Worm (Caenorhabditis elegans) whole organism, L1 larva: Measurements from ENCODE around the gene glct-6.

ENCODE experiments used
- F16B12.6 ChIP-seq: fragments of 150-350 bp; optimal IDR thresholded peaks from 2 replicates; lab custom pipeline; 2014; ENCODE audit warnings: missing biosample characterization, missing genetic modification characterization
- aly-2 ChIP-seq: fragments of 150-350 bp; optimal IDR thresholded peaks from 2 replicates; lab custom pipeline; 2014; ENCODE audit warnings: missing biosample characterization, missing genetic modification characterization
- ama-1 ChIP-seq: fragments of 150-350 bp; optimal IDR thresholded peaks from 2 replicates; lab custom pipeline; 2014
- blmp-1 ChIP-seq: fragments of 150-350 bp; optimal IDR thresholded peaks from 2 replicates; lab custom pipeline; 2014; ENCODE audit warnings: missing biosample characterization, missing genetic modification characterization
- ceh-63 ChIP-seq: fragments of 200-800 bp; sonication (Bioruptor generic); optimal IDR thresholded peaks from 2 replicates; lab custom pipeline; 2018; ENCODE audit warnings: mild to moderate bottlenecking, missing genetic modification characterization, missing compliant biosample characterization
- ceh-8 ChIP-seq: fragments of 200-800 bp; sonication (Bioruptor generic); optimal IDR thresholded peaks from 2 replicates; lab custom pipeline; 2018; ENCODE audit warnings: mild to moderate bottlenecking, missing genetic modification characterization, moderate library complexity, missing compliant biosample characterization
- ceh-82 ChIP-seq, 3 experiments: fragments of 150-350 bp in 1 of 3; sonication (generic microtip) in 2 of 3; optimal IDR thresholded peaks; 2 replicates each; lab custom pipeline; 2014 to 2017; ENCODE audit warnings: missing biosample characterization in 3 of 3, missing genetic modification characterization in 3 of 3
- ceh-90 ChIP-seq: sonication (generic microtip); optimal IDR thresholded peaks from 2 replicates; lab custom pipeline; 2016; ENCODE audit warnings: missing genetic modification characterization, missing compliant biosample characterization
- ces-1 ChIP-seq: fragments of 150-350 bp; optimal IDR thresholded peaks from 2 replicates; lab custom pipeline; 2014; ENCODE audit warnings: missing biosample characterization, missing genetic modification reagents, missing genetic modification characterization
- dsc-1 ChIP-seq: sonication (generic microtip); optimal IDR thresholded peaks from 2 replicates; lab custom pipeline; 2016; ENCODE audit warnings: mild to moderate bottlenecking, missing genetic modification characterization, missing compliant biosample characterization
- efl-1 ChIP-seq, 4 experiments: fragments of 150-350 bp; optimal IDR thresholded peaks in 3 of 4; peaks in 1 of 4; 1 replicate in 1 of 4; 2 replicates in 3 of 4; lab custom pipeline; 2014; ENCODE audit warnings: missing biosample characterization in 2 of 4, missing genetic modification characterization in 2 of 4, missing genetic modification reagents in 2 of 4
- efl-3 ChIP-seq: fragments of 200-800 bp; sonication (Bioruptor generic); optimal IDR thresholded peaks from 2 replicates; lab custom pipeline; 2018; ENCODE audit warnings: mild to moderate bottlenecking, missing genetic modification characterization, missing compliant biosample characterization
- egl-13 ChIP-seq: sonication (generic microtip); optimal IDR thresholded peaks from 2 replicates; lab custom pipeline; 2016; ENCODE audit warnings: missing genotype, missing genetic modification reagents, missing genetic modification characterization, missing compliant biosample characterization
- egl-27 ChIP-seq, 2 experiments: fragments of 150-350 bp in 1 of 2; sonication (generic microtip); optimal IDR thresholded peaks; 3 replicates each; lab custom pipeline; 2017 to 2018; ENCODE audit warnings: missing biosample characterization in 2 of 2, missing genetic modification characterization in 2 of 2, missing genetic modification reagents in 2 of 2
- ets-5 ChIP-seq: fragments of 200-800 bp; sonication (Bioruptor generic); IDR thresholded peaks from 2 replicates; pipeline ENCODE4 v1.3.6; 2022; ENCODE audit warnings: missing genetic modification characterization, missing compliant biosample characterization
- fkh-8 ChIP-seq: sonication (generic microtip); optimal IDR thresholded peaks from 2 replicates; lab custom pipeline; 2016; ENCODE audit warnings: mild to moderate bottlenecking, missing genetic modification characterization, missing compliant biosample characterization
- hlh-17 ChIP-seq: fragments of 200-800 bp; sonication (Bioruptor generic); optimal IDR thresholded peaks from 2 replicates; lab custom pipeline; 2018; ENCODE audit warnings: missing genetic modification characterization, mild to moderate bottlenecking, missing compliant biosample characterization, moderate library complexity, borderline replicate concordance
- irx-1 ChIP-seq: sonication (generic microtip); optimal IDR thresholded peaks from 2 replicates; lab custom pipeline; 2016; ENCODE audit warnings: missing genetic modification characterization, missing compliant biosample characterization
- lin-35 ChIP-seq, 2 experiments: fragments of 150-350 bp; optimal IDR thresholded peaks; 2 replicates each; lab custom pipeline; 2014; ENCODE audit warnings: missing biosample characterization in 2 of 2, missing genetic modification characterization in 2 of 2, missing genetic modification reagents in 2 of 2
- lin-39 ChIP-seq: fragments of 150-350 bp; optimal IDR thresholded peaks from 2 replicates; lab custom pipeline; 2014; ENCODE audit warnings: missing biosample characterization, missing genetic modification reagents, missing genetic modification characterization
- mdl-1 ChIP-seq, 2 experiments: fragments of 150-350 bp; optimal IDR thresholded peaks; 2 replicates each; lab custom pipeline; 2014 to 2017; ENCODE audit warnings: missing biosample characterization in 2 of 2, missing genetic modification characterization in 2 of 2, inconsistent platforms in 1 of 2
- mep-1 ChIP-seq: fragments of 150-350 bp; optimal IDR thresholded peaks from 2 replicates; lab custom pipeline; 2014; ENCODE audit warnings: missing biosample characterization, missing genetic modification characterization
- nhr-12 ChIP-seq: sonication (generic microtip); optimal IDR thresholded peaks from 2 replicates; lab custom pipeline; 2017; ENCODE audit warnings: missing biosample characterization, missing genetic modification characterization
- nhr-47 ChIP-seq: sonication (generic microtip); optimal IDR thresholded peaks from 2 replicates; lab custom pipeline; 2016; ENCODE audit warnings: mild to moderate bottlenecking, missing genetic modification characterization, moderate library complexity, missing compliant biosample characterization
- nhr-71 ChIP-seq: sonication (generic microtip); optimal IDR thresholded peaks from 2 replicates; lab custom pipeline; 2016; ENCODE audit warnings: mild to moderate bottlenecking, missing genetic modification characterization, moderate library complexity, missing compliant biosample characterization
- nhr-85 ChIP-seq: sonication (generic microtip); peaks from one replicate; lab custom pipeline; 2016; ENCODE audit warnings: missing genetic modification characterization, inconsistent platforms, missing compliant biosample characterization
- nhr-90 ChIP-seq: sonication (generic microtip); optimal IDR thresholded peaks from 2 replicates; lab custom pipeline; 2016; ENCODE audit warnings: mild to moderate bottlenecking, missing genetic modification characterization, missing compliant biosample characterization; ENCODE audit not compliant: poor library complexity
- pax-3 ChIP-seq: fragments of 200-800 bp; sonication (Bioruptor generic); optimal IDR thresholded peaks from 2 replicates; lab custom pipeline; 2018; ENCODE audit warnings: mild to moderate bottlenecking, missing genetic modification characterization, moderate library complexity, missing compliant biosample characterization
- rnt-1 ChIP-seq: sonication (generic microtip); optimal IDR thresholded peaks from 2 replicates; lab custom pipeline; 2016; ENCODE audit warnings: mild to moderate bottlenecking, missing genetic modification characterization, moderate library complexity, missing compliant biosample characterization
- snu-23 ChIP-seq: sonication (generic microtip); optimal IDR thresholded peaks from 2 replicates; lab custom pipeline; 2016; ENCODE audit warnings: missing genetic modification characterization, missing compliant biosample characterization
- sox-4 ChIP-seq: sonication (generic microtip); optimal IDR thresholded peaks from 2 replicates; lab custom pipeline; 2016; ENCODE audit warnings: missing genetic modification characterization, missing compliant biosample characterization
- swsn-7 ChIP-seq: sonication (generic microtip); optimal IDR thresholded peaks from 2 replicates; lab custom pipeline; 2016; ENCODE audit warnings: missing genetic modification characterization, missing compliant biosample characterization
- tlp-1 ChIP-seq: fragments of 150-350 bp; optimal IDR thresholded peaks from 2 replicates; lab custom pipeline; 2014; ENCODE audit warnings: missing biosample characterization, missing genetic modification characterization
- ztf-11 ChIP-seq, 2 experiments: sonication (generic microtip); optimal IDR thresholded peaks; 2 replicates each; lab custom pipeline; 2016 to 2017; ENCODE audit warnings: missing genetic modification characterization in 2 of 2, missing biosample characterization in 1 of 2, missing compliant biosample characterization in 1 of 2

glct-6 gene

ce11 chrIV:3765457-3765856, 18.6 kb upstream of the glct-6 start:
- TF ChIP-seq ceh-63 (GFP tag; lab: Kevin White, UChicago) = no peak
- TF ChIP-seq rnt-1 (tag; lab: Kevin White, UChicago) = peak; percentile 34

ce11 chrIV:3766589-3766988, 17.4 kb upstream of the glct-6 start, which contains the start of gene vab-2:
vab-2 (minus strand) TSS chrIV:3766826.
- TF ChIP-seq lin-39 (tag; lab: Kevin White, UChicago) (no peak), ceh-82 (tag; optimal IDR thresholded peaks at IDR 0.05; lab: Kevin White, UChicago) (no peak), mdl-1 (tag; optimal IDR thresholded peaks at IDR 0.05; lab: Kevin White, UChicago) (no peak), hlh-17 (GFP tag; lab: Kevin White, UChicago) (no peak), ces-1 (GFP tag; lab: Kevin White, UChicago) (no peak), nhr-12 (tag; lab: Kevin White, UChicago) (no peak), snu-23 (GFP tag; lab: Kevin White, UChicago) (no peak), ets-5 (GFP tag; lab: Robert Waterston, UW) (no peak), aly-2 (no peak), sox-4 (tag; lab: Kevin White, UChicago) (no peak), tlp-1 (tag; lab: Kevin White, UChicago) (no peak), F16B12.6 (tag; lab: Kevin White, UChicago) (no peak), nhr-85 (tag; lab: Kevin White, UChicago) (no peak), irx-1 (no peak), swsn-7 (tag; lab: Kevin White, UChicago) (no peak), pax-3 (tag; lab: Kevin White, UChicago) (no peak)

ce11 chrIV:3767749-3768148, 16.3 kb upstream of the glct-6 start:
- no peak for TF ChIP-seq blmp-1 (tag; lab: Kevin White, UChicago)
- TF ChIP-seq ceh-90 (tag; lab: Kevin White, UChicago) = no peak

- TF ChIP-seq egl-27 (tag; optimal IDR thresholded peaks at IDR 0.05; lab: Kevin White, UChicago) = no peak
- no peak for TF ChIP-seq ztf-11 (tag; optimal IDR thresholded peaks at IDR 0.05; lab: Kevin White, UChicago)
- peak; percentile 20 for TF ChIP-seq pax-3 (tag; lab: Kevin White, UChicago)
- peak; percentile 88 for TF ChIP-seq fkh-8
- TF ChIP-seq lin-35 (GFP tag; optimal IDR thresholded peaks at IDR 0.05; lab: Kevin White, UChicago) = peak in 1 of 2 experiments; percentile 7
- TF ChIP-seq nhr-47 (tag; lab: Kevin White, UChicago) = peak; percentile 48
- peak; percentile 67 for TF ChIP-seq sox-4 (tag; lab: Kevin White, UChicago)
- peak; percentile 85 for TF ChIP-seq dsc-1 (tag; lab: Kevin White, UChicago)
- TF ChIP-seq irx-1 = no peak
- TF ChIP-seq egl-13 = no peak
- no peak for TF ChIP-seq nhr-90
- TF ChIP-seq efl-3 (GFP tag; lab: Kevin White, UChicago) = no peak
- TF ChIP-seq nhr-71 (tag; lab: Kevin White, UChicago) = peak; percentile 42
- no peak for TF ChIP-seq hlh-17 (GFP tag; lab: Kevin White, UChicago)
- TF ChIP-seq rnt-1 (tag; lab: Kevin White, UChicago) = no peak
- no peak for TF ChIP-seq ceh-8
Measured at ce11 chrIV:3774160-3774559, 9.8 kb upstream of the glct-6 start.

ce11 chrIV:3781539-3781938, 2.5 kb upstream of the glct-6 start:
- TF ChIP-seq efl-1 (optimal IDR thresholded peaks at IDR 0.05; lab: Kevin White, UChicago) = no peak
- TF ChIP-seq efl-1 (GFP tag; optimal IDR thresholded peaks at IDR 0.05 in 1 of 2; lab: Kevin White, UChicago) = peak in 1 of 2 experiments; percentile 7
- no peak for TF ChIP-seq mep-1 (tag; lab: Kevin White, UChicago)
- no peak for TF ChIP-seq egl-27 (tag; optimal IDR thresholded peaks at IDR 0.05; lab: Kevin White, UChicago)
- no peak for TF ChIP-seq F16B12.6 (tag; lab: Kevin White, UChicago)
- no peak for TF ChIP-seq irx-1
- no peak for TF ChIP-seq ama-1 (lab: Kevin White, UChicago)
